Fruit fly (Drosophila melanogaster): Measurements from ENCODE around the gene Pak.

DNA sequence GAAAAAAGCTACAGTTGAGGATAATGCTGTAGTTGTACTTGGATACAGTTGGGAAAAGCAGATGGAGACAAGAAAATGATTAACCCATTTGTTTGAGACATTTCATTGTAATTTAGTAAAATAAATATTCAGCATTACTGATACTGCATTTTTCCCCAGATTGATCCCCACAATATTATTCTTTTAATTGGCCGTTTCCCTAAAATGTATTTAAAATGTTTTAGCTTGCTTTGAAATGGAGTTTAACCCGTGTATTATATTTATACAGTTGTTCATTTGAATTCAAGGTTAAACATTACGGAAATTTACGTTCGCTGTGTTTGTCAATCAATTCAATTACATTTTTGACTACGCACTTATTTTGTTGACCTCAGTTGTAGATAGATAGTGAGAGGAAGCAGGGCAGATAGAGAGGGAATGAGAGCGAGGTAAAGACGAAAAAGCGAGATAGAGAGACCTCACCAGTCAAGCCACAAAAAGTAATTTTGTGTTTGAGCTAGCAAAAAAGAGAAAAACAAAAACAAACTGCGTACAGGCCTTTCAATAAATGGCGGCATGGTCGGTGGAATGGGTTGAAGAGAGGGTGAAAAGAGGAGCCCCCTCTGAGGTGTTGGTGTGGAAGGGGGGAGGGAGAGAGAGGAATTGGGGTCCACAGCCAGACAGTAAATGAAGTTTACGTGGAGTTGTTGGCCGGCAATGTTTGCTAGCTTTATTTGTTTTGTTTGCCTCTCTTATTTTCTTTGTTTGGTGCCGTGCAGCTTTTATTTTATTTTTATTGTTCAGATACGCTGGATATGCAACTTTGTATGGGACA lies 59.9 kb downstream of the Pak start:
- TF ChIP-seq N (GFP tag; optimal IDR thresholded peaks at IDR 0.05) = no peak
- TF ChIP-seq Dif (GFP tag; optimal IDR thresholded peaks at IDR 0.05; ENCODE audit: partially characterized antibody) = peak; percentile 48
- peak; percentile 81 for TF ChIP-seq fru (GFP tag; optimal IDR thresholded peaks at IDR 0.05)
- TF ChIP-seq br (GFP tag; optimal IDR thresholded peaks at IDR 0.05) = peak; percentile 69
- no peak for TF ChIP-seq Hnf4 (GFP tag; optimal IDR thresholded peaks at IDR 0.05)
- TF ChIP-seq psq (GFP tag; optimal IDR thresholded peaks at IDR 0.05) = peak; percentile 91
- TF ChIP-seq CG32264 (GFP tag; optimal IDR thresholded peaks at IDR 0.05) = peak; percentile 16
- peak; percentile 76 for TF ChIP-seq Sp1 (GFP tag; optimal IDR thresholded peaks at IDR 0.05)
- TF ChIP-seq sage (GFP tag; optimal IDR thresholded peaks at IDR 0.05) = no peak
- TF ChIP-seq tai (GFP tag; optimal IDR thresholded peaks at IDR 0.05) = peak; percentile 41
- peak; percentile 74 for TF ChIP-seq jim (GFP tag; optimal IDR thresholded peaks at IDR 0.05)
